Worm (Caenorhabditis elegans) whole organism, L4 larva: ENCODE results near the gene gst-28.
"Not testable (repeated sequence)": the region's sequence is repeated elsewhere in the genome, so short reads cannot be mapped to it uniquely, and the experiment has no call there.

ENCODE experiments used
- F26F4.8 ChIP-seq: fragments of 200-800 bp; sonication (Bioruptor generic); conservative IDR thresholded peaks from 2 replicates; pipeline ENCODE4 v1.3.6; 2022; ENCODE audit warnings: missing genetic modification characterization, missing compliant biosample characterization
- F37D6.2 ChIP-seq: sonication (generic microtip); optimal IDR thresholded peaks from 2 replicates; lab custom pipeline; 2016; ENCODE audit warnings: mild to moderate bottlenecking, missing genetic modification characterization, missing compliant biosample characterization
- Y5F2A.4 ChIP-seq: fragments of 200-800 bp; sonication (Bioruptor generic); optimal IDR thresholded peaks from 2 replicates; lab custom pipeline; 2018; ENCODE audit warnings: mild to moderate bottlenecking, missing genetic modification characterization, missing compliant biosample characterization
- ama-1 ChIP-seq: fragments of 150-350 bp; optimal IDR thresholded peaks from 2 replicates; lab custom pipeline; 2014; ENCODE audit warnings: inconsistent platforms, mixed read lengths
- attf-4 ChIP-seq: sonication (generic microtip); optimal IDR thresholded peaks from 3 replicates; lab custom pipeline; 2017; ENCODE audit warnings: missing biosample characterization, missing genetic modification characterization
- ceh-32 ChIP-seq: sonication (generic microtip); optimal IDR thresholded peaks from 2 replicates; lab custom pipeline; 2016; ENCODE audit warnings: mild to moderate bottlenecking, missing genetic modification characterization, missing compliant biosample characterization; ENCODE audit not compliant: poor library complexity
- ceh-44 ChIP-seq: fragments of 200-800 bp; sonication (Bioruptor generic); IDR thresholded peaks from 2 replicates; pipeline ENCODE4 v1.3.6; 2022; ENCODE audit warnings: missing genetic modification reagents, missing genetic modification characterization, missing compliant biosample characterization
- ceh-62 ChIP-seq: sonication (generic microtip); optimal IDR thresholded peaks from 2 replicates; lab custom pipeline; 2017; ENCODE audit warnings: missing biosample characterization, missing genetic modification characterization
- cey-2 ChIP-seq: sonication (generic microtip); optimal IDR thresholded peaks from 3 replicates; lab custom pipeline; 2017; ENCODE audit warnings: missing genetic modification characterization, mild to moderate bottlenecking, missing compliant biosample characterization, antibody characterized with exemption, borderline replicate concordance; ENCODE audit not compliant: insufficient read depth
- daf-16 ChIP-seq, 3 experiments: sonication (generic microtip); optimal IDR thresholded peaks; 2 replicates each; lab custom pipeline; 2016 to 2017; ENCODE audit warnings: missing genetic modification characterization in 3 of 3, missing genetic modification reagents in 3 of 3, mild to moderate bottlenecking in 2 of 3, missing compliant biosample characterization in 2 of 3, missing biosample characterization in 1 of 3, moderate library complexity in 1 of 3
- daf-8 ChIP-seq: fragments of 200-800 bp; sonication (Bioruptor generic); IDR thresholded peaks from 2 replicates; pipeline ENCODE4 v1.3.6; 2022; ENCODE audit warnings: missing genetic modification characterization, missing compliant biosample characterization
- dmd-6 ChIP-seq: fragments of 200-800 bp; sonication (Bioruptor generic); IDR thresholded peaks from 2 replicates; pipeline ENCODE4 v1.3.6; 2022; ENCODE audit warnings: missing genetic modification reagents, missing genetic modification characterization, missing compliant biosample characterization
- dmd-9 ChIP-seq: fragments of 200-800 bp; sonication (Bioruptor generic); IDR thresholded peaks from 2 replicates; pipeline ENCODE4 v1.3.6; 2022; ENCODE audit warnings: missing genetic modification reagents, missing genetic modification characterization, missing compliant biosample characterization
- dpl-1 ChIP-seq: fragments of 150-350 bp; optimal IDR thresholded peaks from 2 replicates; lab custom pipeline; 2014; ENCODE audit warnings: missing biosample characterization, missing genetic modification reagents, missing genetic modification characterization
- duxl-1 ChIP-seq: sonication (generic microtip); optimal IDR thresholded peaks from 2 replicates; lab custom pipeline; 2016; ENCODE audit warnings: mild to moderate bottlenecking, missing genetic modification characterization, moderate library complexity, missing compliant biosample characterization; ENCODE audit not compliant: poor library complexity
- dve-1 ChIP-seq: sonication (generic microtip); optimal IDR thresholded peaks from 2 replicates; lab custom pipeline; 2017; ENCODE audit warnings: antibody characterized with exemption, mild to moderate bottlenecking, missing genetic modification characterization, missing compliant biosample characterization; ENCODE audit not compliant: insufficient read depth
- egl-43 ChIP-seq: fragments of 200-800 bp; sonication (Bioruptor generic); IDR thresholded peaks from 2 replicates; pipeline ENCODE4 v1.3.6; 2022; ENCODE audit warnings: missing genetic modification reagents, missing genetic modification characterization, missing compliant biosample characterization
- gei-8 ChIP-seq: fragments of 200-800 bp; sonication (Bioruptor generic); optimal IDR thresholded peaks from 2 replicates; lab custom pipeline; 2018; ENCODE audit warnings: mild to moderate bottlenecking, missing genetic modification characterization, missing compliant biosample characterization
- hlh-30 ChIP-seq: sonication (generic microtip); optimal IDR thresholded peaks from 2 replicates; lab custom pipeline; 2017; ENCODE audit warnings: antibody characterized with exemption, mild to moderate bottlenecking, missing genetic modification characterization, missing compliant biosample characterization; ENCODE audit not compliant: insufficient read depth
- lin-13 ChIP-seq: fragments of 150-350 bp; optimal IDR thresholded peaks from 2 replicates; lab custom pipeline; 2014; ENCODE audit warnings: missing biosample characterization, missing genetic modification reagents, missing genetic modification characterization
- lin-15B ChIP-seq: fragments of 150-350 bp; sonication (generic microtip); optimal IDR thresholded peaks from 3 replicates; lab custom pipeline; 2014; ENCODE audit warnings: missing biosample characterization, missing genetic modification characterization
- lin-29 ChIP-seq: fragments of 200-800 bp; sonication (Bioruptor generic); IDR thresholded peaks from 2 replicates; pipeline ENCODE4 v1.3.6; 2022; ENCODE audit warnings: missing genetic modification reagents, missing genetic modification characterization, missing compliant biosample characterization
- lin-38 ChIP-seq: fragments of 200-800 bp; sonication (Bioruptor generic); IDR thresholded peaks from 2 replicates; pipeline ENCODE4 v1.3.6; 2022; ENCODE audit warnings: missing genetic modification reagents, missing genetic modification characterization, missing compliant biosample characterization
- lsy-2 ChIP-seq, 2 experiments: fragments of 150-350 bp in 1 of 2; sonication (generic microtip) in 1 of 2; optimal IDR thresholded peaks; 2 replicates each; lab custom pipeline; 2014 to 2017; ENCODE audit warnings: missing biosample characterization in 2 of 2, missing genetic modification characterization in 2 of 2
- mdl-1 ChIP-seq, 2 experiments: fragments of 150-350 bp in 1 of 2; sonication (generic microtip) in 1 of 2; optimal IDR thresholded peaks; 2 replicates each; lab custom pipeline; 2014 to 2017; ENCODE audit warnings: missing biosample characterization in 2 of 2, missing genetic modification characterization in 2 of 2
- mes-2 ChIP-seq: sonication (generic microtip); optimal IDR thresholded peaks from 2 replicates; lab custom pipeline; 2016; ENCODE audit warnings: missing genotype, mild to moderate bottlenecking, missing genetic modification characterization, missing compliant biosample characterization; ENCODE audit not compliant: poor library complexity, severe bottlenecking
- nhr-111 ChIP-seq: fragments of 200-800 bp; sonication (Bioruptor generic); optimal IDR thresholded peaks from 2 replicates; lab custom pipeline; 2018; ENCODE audit warnings: mild to moderate bottlenecking, missing genetic modification characterization, missing compliant biosample characterization
- nhr-237 ChIP-seq: sonication (generic microtip); optimal IDR thresholded peaks from 2 replicates; lab custom pipeline; 2017; ENCODE audit warnings: missing biosample characterization, missing genetic modification characterization
- nhr-25 ChIP-seq: sonication (generic microtip); optimal IDR thresholded peaks from 2 replicates; lab custom pipeline; 2017; ENCODE audit warnings: missing genetic modification characterization, mild to moderate bottlenecking, missing compliant biosample characterization, antibody characterized with exemption, moderate library complexity, borderline replicate concordance; ENCODE audit not compliant: insufficient read depth
- nhr-28 ChIP-seq: fragments of 150-350 bp; optimal IDR thresholded peaks from 2 replicates; lab custom pipeline; 2014; ENCODE audit warnings: missing biosample characterization, missing genetic modification characterization
- nhr-41 ChIP-seq: fragments of 200-800 bp; sonication (Bioruptor generic); IDR thresholded peaks from 2 replicates; pipeline ENCODE4 v1.3.6; 2022; ENCODE audit warnings: missing genetic modification reagents, missing genetic modification characterization, missing compliant biosample characterization
- nhr-42 ChIP-seq: fragments of 200-800 bp; sonication (Bioruptor generic); IDR thresholded peaks from 2 replicates; pipeline ENCODE4 v1.3.6; 2022; ENCODE audit warnings: missing genetic modification characterization, missing compliant biosample characterization
- nhr-77 ChIP-seq: fragments of 150-350 bp; optimal IDR thresholded peaks from 2 replicates; lab custom pipeline; 2014; ENCODE audit warnings: missing biosample characterization, missing genetic modification characterization
- rbr-2 ChIP-seq: sonication (generic microtip); optimal IDR thresholded peaks from 2 replicates; lab custom pipeline; 2016; ENCODE audit warnings: missing genotype, missing genetic modification characterization, missing compliant biosample characterization
- set-16 ChIP-seq: fragments of 200-800 bp; sonication (Bioruptor generic); IDR thresholded peaks from 2 replicates; pipeline ENCODE4 v1.3.6; 2022; ENCODE audit warnings: missing genetic modification reagents, missing genetic modification characterization, missing compliant biosample characterization
- skn-1 ChIP-seq: fragments of 150-350 bp; optimal IDR thresholded peaks from 2 replicates; lab custom pipeline; 2014; ENCODE audit warnings: missing biosample characterization, missing genetic modification characterization
- snpc-1.2 ChIP-seq: fragments of 200-800 bp; sonication (Bioruptor generic); IDR thresholded peaks from 2 replicates; pipeline ENCODE4 v1.3.6; 2022; ENCODE audit warnings: missing genetic modification reagents, missing genetic modification characterization, missing compliant biosample characterization
- spr-1 ChIP-seq: sonication (generic microtip); optimal IDR thresholded peaks from 2 replicates; lab custom pipeline; 2016; ENCODE audit warnings: mild to moderate bottlenecking, missing genetic modification characterization, missing compliant biosample characterization
- tag-97 ChIP-seq: fragments of 200-800 bp; sonication (Bioruptor generic); IDR thresholded peaks from 2 replicates; pipeline ENCODE4 v1.3.6; 2022; ENCODE audit warnings: missing genetic modification characterization, missing compliant biosample characterization
- tra-1 ChIP-seq: fragments of 200-800 bp; sonication (Bioruptor generic); IDR thresholded peaks from 2 replicates; pipeline ENCODE4 v1.3.6; 2022; ENCODE audit warnings: missing genetic modification reagents, missing genetic modification characterization, missing compliant biosample characterization
- unc-130 ChIP-seq: sonication (generic microtip); optimal IDR thresholded peaks from 2 replicates; lab custom pipeline; 2016; ENCODE audit warnings: missing genetic modification reagents, missing genetic modification characterization, missing compliant biosample characterization
- zfp-2 ChIP-seq: sonication (generic microtip); optimal IDR thresholded peaks from 2 replicates; lab custom pipeline; 2016; ENCODE audit warnings: mild to moderate bottlenecking, missing genetic modification characterization, missing compliant biosample characterization
- ztf-7 ChIP-seq: fragments of 150-350 bp; optimal IDR thresholded peaks from 2 replicates; lab custom pipeline; 2014; ENCODE audit warnings: missing biosample characterization, missing genetic modification characterization

Gene gst-28

ce11 chrII:15173174-15173573, 5.8 kb upstream of the gst-28 start (continued):
- TF ChIP-seq attf-4 (tag; lab: Kevin White, UChicago) (no peak), rbr-2 (no peak), nhr-111 (no peak)
- TF ChIP-seq, all 104 proteins: peak for 11

- not testable (repeated sequence) for TF ChIP-seq lin-38 (GFP tag; lab: Robert Waterston, UW); ceh-32 (tag; lab: Kevin White, UChicago); lin-13 (GFP tag; lab: Kevin White, UChicago)
Measured at ce11 chrII:15171816-15172215, 4.4 kb upstream of the gst-28 start, which contains the start of gene gst-39. Gene gst-39 (minus strand): TSS chrII:15171916.

ce11 chrII:15169811-15170282, 2.5 kb upstream of the gst-28 start, which contains the start of gene gst-29:
Gene gst-29 (minus strand): TSS chrII:15169861.
- TF ChIP-seq dmd-6 (GFP tag; lab: Robert Waterston, UW) = no peak
- TF ChIP-seq nhr-237 (tag; lab: Kevin White, UChicago) = no peak
- no peak for TF ChIP-seq nhr-41 (GFP tag; lab: Robert Waterston, UW)
- TF ChIP-seq lsy-2 (tag; optimal IDR thresholded peaks at IDR 0.05; lab: Kevin White, UChicago) = no peak
- TF ChIP-seq lin-38 (GFP tag; lab: Robert Waterston, UW) = no peak
- TF ChIP-seq dpl-1 (GFP tag; lab: Kevin White, UChicago) = no peak
- peak; percentile 63 for TF ChIP-seq dve-1
- no peak for TF ChIP-seq lin-29 (GFP tag; lab: Robert Waterston, UW)
- TF ChIP-seq dmd-9 = no peak
- TF ChIP-seq nhr-28 (tag; lab: Kevin White, UChicago) = peak; percentile 69
- TF ChIP-seq F26F4.8 (GFP tag; lab: Robert Waterston, UW) = no peak
- TF ChIP-seq nhr-77 = peak; percentile 53
- no peak for TF ChIP-seq ztf-7 (tag; lab: Kevin White, UChicago)
- TF ChIP-seq Y5F2A.4 (GFP tag; lab: Kevin White, UChicago) = no peak
- TF ChIP-seq nhr-25 (tag; lab: Kevin White, UChicago) = no peak
- no peak for TF ChIP-seq daf-16 (GFP tag; optimal IDR thresholded peaks at IDR 0.05; lab: Kevin White, UChicago)
- peak; percentile 100 for TF ChIP-seq daf-16 (tag; optimal IDR thresholded peaks at IDR 0.05; lab: Kevin White, UChicago)
- TF ChIP-seq mdl-1 (tag; optimal IDR thresholded peaks at IDR 0.05; lab: Kevin White, UChicago) = no peak
- TF ChIP-seq set-16 (GFP tag; lab: Robert Waterston, UW) = no peak
- no peak for TF ChIP-seq zfp-2 (tag; lab: Kevin White, UChicago)
- no peak for TF ChIP-seq unc-130 (GFP tag; lab: Kevin White, UChicago)
- TF ChIP-seq, all 104 proteins: peak for 4

ce11 chrII:15165681-15166235, 1.6 kb downstream of the gst-28 start, which contains the start of gene gst-27:
Gene gst-27 (minus strand): TSS chrII:15165731.
- TF ChIP-seq egl-43 (GFP tag; lab: Robert Waterston, UW) (peak; percentile 97), daf-8 (GFP tag; lab: Robert Waterston, UW) (0 out of 2 replicates have a peak, but pooled peaks have one; percentile 56), tra-1 (GFP tag; lab: Robert Waterston, UW) (peak; percentile 93), ceh-44 (GFP tag; lab: Robert Waterston, UW) (peak; percentile 60; the same call in 1 of the 2 replicates), mes-2 (tag; lab: Kevin White, UChicago) (peak; percentile 86), nhr-28 (tag; lab: Kevin White, UChicago) (peak; percentile 70), lin-15B (tag; lab: Kevin White, UChicago) (no peak), cey-2 (tag; lab: Kevin White, UChicago) (no peak), nhr-42 (GFP tag; lab: Robert Waterston, UW) (peak; percentile 92), hlh-30 (tag; lab: Kevin White, UChicago) (peak; percentile 76), skn-1 (no peak), snpc-1.2 (GFP tag; lab: Robert Waterston, UW) (peak; percentile 88), unc-130 (GFP tag; lab: Kevin White, UChicago) (peak; percentile 64), duxl-1 (tag; lab: Kevin White, UChicago) (peak; percentile 87), ama-1 (lab: Kevin White, UChicago) (no peak), dpl-1 (GFP tag; lab: Kevin White, UChicago) (peak; percentile 63), dve-1 (peak; percentile 91), F37D6.2 (tag; lab: Kevin White, UChicago) (peak; percentile 73), tag-97 (GFP tag; lab: Robert Waterston, UW) (no peak), spr-1 (tag; lab: Kevin White, UChicago) (peak; percentile 78), gei-8 (GFP tag; lab: Kevin White, UChicago) (peak; percentile 90), lin-38 (GFP tag; lab: Robert Waterston, UW) (peak; percentile 82), ceh-62 (tag; lab: Kevin White, UChicago) (no peak)
